Worm (Caenorhabditis elegans): ENCODE data around the gene smc-6.

DNA sequence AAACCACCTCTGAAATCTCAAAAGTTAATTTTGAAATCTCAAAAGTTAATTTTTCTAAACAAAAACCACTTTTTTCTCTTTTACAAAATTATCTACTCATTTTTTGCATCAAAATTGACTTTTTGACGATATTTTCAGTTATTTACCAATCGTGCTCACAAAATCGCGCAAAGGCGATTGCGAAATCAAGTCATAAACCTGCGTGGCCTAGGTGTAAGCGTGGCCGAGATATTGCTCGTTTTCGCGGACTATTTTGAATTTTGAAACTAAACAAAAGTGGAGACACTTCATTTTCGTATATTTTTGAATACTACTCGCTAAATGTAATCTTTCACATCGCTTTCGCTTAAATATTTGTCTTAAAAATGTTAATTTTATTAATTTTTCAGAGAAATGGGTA is at the start of gene smc-6:
- TF ChIP-seq egl-27 (tag; optimal IDR thresholded peaks at IDR 0.05), result no peak
- TF ChIP-seq ZK546.5 (tag; optimal IDR thresholded peaks at IDR 0.05), result no peak
- no peak for TF ChIP-seq elt-2 (tag; optimal IDR thresholded peaks at IDR 0.05)

Data from whole organism, L3 larva.